Worm (Caenorhabditis elegans) whole organism, early embryonic: ENCODE measurements around the gene pcdr-1.

Experiments
- B0310.2 ChIP-seq: sonication (generic microtip); optimal IDR thresholded peaks from 2 replicates; lab custom pipeline; 2016; ENCODE audit warnings: mild to moderate bottlenecking, missing genetic modification characterization, missing compliant biosample characterization
- F13C5.2 ChIP-seq: sonication (generic microtip); optimal IDR thresholded peaks from 2 replicates; lab custom pipeline; 2017; ENCODE audit warnings: mild to moderate bottlenecking, missing genetic modification characterization, inconsistent platforms, missing compliant biosample characterization
- aly-1 ChIP-seq: sonication (generic microtip); optimal IDR thresholded peaks from 2 replicates; lab custom pipeline; 2016; ENCODE audit warnings: missing genetic modification characterization, missing compliant biosample characterization
- ama-1 ChIP-seq: fragments of 150-350 bp; optimal IDR thresholded peaks from 2 replicates; lab custom pipeline; 2014
- ceh-13 ChIP-seq: fragments of 200-800 bp; sonication (Bioruptor generic); optimal IDR thresholded peaks from 2 replicates; lab custom pipeline; 2018; ENCODE audit warnings: mild to moderate bottlenecking, missing genetic modification characterization, missing compliant biosample characterization
- ceh-36 ChIP-seq: sonication (generic microtip); optimal IDR thresholded peaks from 2 replicates; lab custom pipeline; 2016; ENCODE audit warnings: missing genetic modification characterization, inconsistent platforms, missing compliant biosample characterization
- ets-7 ChIP-seq: sonication (generic microtip); optimal IDR thresholded peaks from 2 replicates; lab custom pipeline; 2016; ENCODE audit warnings: missing genotype, missing genetic modification characterization, missing compliant biosample characterization
- flt-1 ChIP-seq: fragments of 200-800 bp; sonication (Bioruptor generic); IDR thresholded peaks from 2 replicates; pipeline ENCODE4 v1.3.6; 2022; ENCODE audit warnings: missing genetic modification characterization, missing compliant biosample characterization
- hmbx-1 ChIP-seq: sonication (generic microtip); optimal IDR thresholded peaks from 2 replicates; lab custom pipeline; 2016; ENCODE audit warnings: mild to moderate bottlenecking, missing genetic modification characterization, missing compliant biosample characterization
- hmg-4 ChIP-seq: fragments of 200-800 bp; sonication (Bioruptor generic); optimal IDR thresholded peaks from 2 replicates; lab custom pipeline; 2018; ENCODE audit warnings: mild to moderate bottlenecking, missing genetic modification characterization, missing compliant biosample characterization
- hnd-1 ChIP-seq: sonication (generic microtip); optimal IDR thresholded peaks from 2 replicates; lab custom pipeline; 2016; ENCODE audit warnings: missing genetic modification characterization, missing compliant biosample characterization
- pes-1 ChIP-seq: fragments of 200-800 bp; sonication (Bioruptor generic); IDR thresholded peaks from 2 replicates; pipeline ENCODE4 v1.3.6; 2022; ENCODE audit warnings: missing genetic modification reagents, missing genetic modification characterization, missing compliant biosample characterization
- scrt-1 ChIP-seq: fragments of 200-800 bp; sonication (Bioruptor generic); IDR thresholded peaks from 2 replicates; pipeline ENCODE4 v1.3.6; 2022; ENCODE audit warnings: missing genetic modification characterization, missing compliant biosample characterization
- sea-1 ChIP-seq: fragments of 200-800 bp; sonication (Bioruptor generic); conservative IDR thresholded peaks from 2 replicates; pipeline ENCODE4 v1.3.6; 2022; ENCODE audit warnings: missing genetic modification characterization, missing compliant biosample characterization
- tbx-11 ChIP-seq: fragments of 200-800 bp; sonication (Bioruptor generic); IDR thresholded peaks from 2 replicates; pipeline ENCODE4 v1.3.6; 2022; ENCODE audit warnings: missing genetic modification characterization, missing compliant biosample characterization
- tbx-37 ChIP-seq: fragments of 200-800 bp; sonication (Bioruptor generic); conservative IDR thresholded peaks from 2 replicates; pipeline ENCODE4 v1.3.6; 2022; ENCODE audit warnings: missing genetic modification reagents, missing genetic modification characterization, missing compliant biosample characterization
- tra-4 ChIP-seq: sonication (generic microtip); optimal IDR thresholded peaks from 2 replicates; lab custom pipeline; 2017; ENCODE audit warnings: missing genetic modification characterization, missing compliant biosample characterization

Gene pcdr-1

DNA sequence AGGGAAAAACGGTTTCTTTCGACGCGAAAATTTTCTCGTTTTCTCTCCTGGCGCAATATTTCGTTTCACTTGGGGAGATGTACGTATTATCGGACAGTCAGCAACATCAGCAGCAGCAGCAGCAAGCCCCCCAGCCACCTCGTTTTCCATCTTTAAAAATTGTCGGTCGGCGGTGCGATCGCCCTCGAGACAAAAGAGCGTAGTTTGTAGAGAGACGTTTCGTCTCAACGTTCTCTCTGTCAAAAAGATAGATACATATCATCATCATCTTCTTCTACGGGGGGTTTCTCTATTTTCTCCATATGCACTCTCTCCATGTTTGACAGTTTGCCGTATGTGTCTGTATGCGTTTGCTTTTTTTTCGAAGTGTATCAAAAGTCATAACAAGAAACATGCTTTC lies 43.0 kb downstream of the pcdr-1 start:
- TF ChIP-seq hmg-4 (GFP tag; lab: Kevin White, UChicago) (peak; percentile 30), scrt-1 (GFP tag; lab: Robert Waterston, UW) (no peak)

DNA sequence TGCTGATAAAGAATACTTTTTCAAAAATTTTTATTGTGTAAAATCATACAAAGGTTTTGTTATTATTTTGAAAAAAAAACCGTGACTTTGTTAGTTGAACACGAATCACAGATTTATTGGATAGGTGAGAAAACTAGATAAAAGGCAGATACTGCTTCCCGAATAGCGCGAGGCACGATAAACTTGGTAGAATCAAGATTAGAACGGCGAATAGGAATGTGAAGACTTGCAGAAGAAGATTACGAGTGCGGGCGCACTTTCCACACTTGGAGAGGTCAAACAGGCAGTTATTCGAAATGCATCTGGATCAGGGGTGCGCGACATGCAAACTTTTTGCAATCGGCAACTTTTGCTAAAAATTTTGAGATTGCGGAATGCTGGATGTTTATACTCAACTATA lies 46.6 kb downstream of the pcdr-1 start:
- no peak for TF ChIP-seq B0310.2 (tag; lab: Kevin White, UChicago)
- no peak for TF ChIP-seq F13C5.2
- TF ChIP-seq hmbx-1 (tag; lab: Kevin White, UChicago) = no peak
- TF ChIP-seq ceh-13 = no peak
- no peak for TF ChIP-seq hmg-4 (GFP tag; lab: Kevin White, UChicago)
- no peak for TF ChIP-seq pes-1 (GFP tag; lab: Robert Waterston, UW)
- TF ChIP-seq tbx-37 (GFP tag; lab: Robert Waterston, UW) = no peak
- TF ChIP-seq aly-1 (tag; lab: Kevin White, UChicago) = no peak
- no peak for TF ChIP-seq sea-1 (GFP tag; lab: Robert Waterston, UW)
- TF ChIP-seq tra-4 (tag; lab: Kevin White, UChicago) = no peak
- no peak for TF ChIP-seq ama-1 (lab: Kevin White, UChicago)
- TF ChIP-seq ceh-36 = no peak
- TF ChIP-seq hnd-1 (tag; lab: Kevin White, UChicago) = no peak
- TF ChIP-seq ets-7 (tag; lab: Kevin White, UChicago) = no peak
- no peak for TF ChIP-seq flt-1
- no peak for TF ChIP-seq scrt-1 (GFP tag; lab: Robert Waterston, UW)
- no peak for TF ChIP-seq tbx-11 (GFP tag; lab: Robert Waterston, UW)

DNA sequence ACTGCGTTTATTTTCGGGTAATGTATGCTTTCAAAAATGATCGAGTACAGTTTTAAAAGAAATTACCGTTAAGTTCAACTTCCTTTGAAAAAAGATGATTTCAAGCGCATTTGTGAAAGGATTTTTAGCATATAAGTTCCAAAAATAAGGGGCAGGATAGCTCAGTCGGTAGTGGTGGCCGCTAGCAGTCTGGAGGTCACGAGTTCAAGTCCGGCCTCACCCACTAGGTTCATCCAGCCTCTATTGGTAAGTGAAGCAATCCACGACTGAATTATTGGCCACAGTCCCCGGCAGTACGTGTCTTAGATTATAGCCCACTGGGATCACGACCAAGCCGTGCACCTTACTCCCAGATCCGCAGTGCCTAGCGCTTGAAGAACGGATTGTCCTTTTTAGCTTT lies 50.4 kb downstream of the pcdr-1 start:
- TF ChIP-seq B0310.2 (tag; lab: Kevin White, UChicago) (no peak), F13C5.2 (no peak), ets-7 (tag; lab: Kevin White, UChicago) (no peak), sea-1 (GFP tag; lab: Robert Waterston, UW) (no peak), hmg-4 (GFP tag; lab: Kevin White, UChicago) (no peak), ceh-13 (no peak), aly-1 (tag; lab: Kevin White, UChicago) (no peak), ama-1 (lab: Kevin White, UChicago) (no peak), tbx-37 (GFP tag; lab: Robert Waterston, UW) (no peak), ceh-36 (no peak), pes-1 (GFP tag; lab: Robert Waterston, UW) (no peak), tra-4 (tag; lab: Kevin White, UChicago) (no peak), hnd-1 (tag; lab: Kevin White, UChicago) (no peak), hmbx-1 (tag; lab: Kevin White, UChicago) (no peak), scrt-1 (GFP tag; lab: Robert Waterston, UW) (no peak), flt-1 (no peak), tbx-11 (GFP tag; lab: Robert Waterston, UW) (no peak)

- no peak for TF ChIP-seq B0310.2 (tag; lab: Kevin White, UChicago)
- TF ChIP-seq ama-1 (lab: Kevin White, UChicago) = no peak
- no peak for TF ChIP-seq hnd-1 (tag; lab: Kevin White, UChicago)
- no peak for TF ChIP-seq tra-4 (tag; lab: Kevin White, UChicago)
- no peak for TF ChIP-seq ceh-36
- TF ChIP-seq hmbx-1 (tag; lab: Kevin White, UChicago) = no peak
- TF ChIP-seq tbx-11 (GFP tag; lab: Robert Waterston, UW) = no peak
- no peak for TF ChIP-seq pes-1 (GFP tag; lab: Robert Waterston, UW)
- no peak for TF ChIP-seq hmg-4 (GFP tag; lab: Kevin White, UChicago)
- TF ChIP-seq flt-1 = no peak
- no peak for TF ChIP-seq scrt-1 (GFP tag; lab: Robert Waterston, UW)
- TF ChIP-seq ceh-13 = no peak
- TF ChIP-seq ets-7 (tag; lab: Kevin White, UChicago) = no peak
Observed at ce11 chrX:15718325-15718724, 51.8 kb downstream of the pcdr-1 start, which contains the start of gene ZK662.6. Gene ZK662.6, plus strand, starts transcription at chrX:15718625.

DNA sequence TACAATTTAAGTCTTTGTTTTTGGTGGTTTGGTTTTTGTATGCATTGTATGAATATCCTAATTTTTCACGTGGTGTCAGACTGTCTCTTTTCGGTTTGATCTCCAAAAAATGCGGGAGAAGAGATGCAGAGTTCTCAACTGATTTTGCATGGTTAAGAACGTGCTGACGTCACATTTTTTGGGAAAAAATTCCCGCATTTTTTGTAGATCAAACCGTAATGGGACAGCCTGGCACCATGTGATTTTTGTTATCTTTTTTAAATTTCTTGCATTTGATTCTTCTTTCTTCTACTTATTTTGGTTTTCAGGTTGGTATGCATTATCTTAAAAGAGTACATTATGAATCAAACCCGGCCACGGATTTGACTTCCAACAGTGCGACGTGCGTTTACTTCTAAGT lies 54.8 kb downstream of the pcdr-1 start, which contains the start of gene ZK662.5:
Gene ZK662.5 (plus strand): TSS at position 301 of the 400 bp plus-strand sequence.
- no peak for TF ChIP-seq ama-1 (lab: Kevin White, UChicago)
- TF ChIP-seq tra-4 (tag; lab: Kevin White, UChicago) = no peak
- TF ChIP-seq tbx-11 (GFP tag; lab: Robert Waterston, UW) = no peak
- TF ChIP-seq pes-1 (GFP tag; lab: Robert Waterston, UW) = no peak
- no peak for TF ChIP-seq ceh-13
- TF ChIP-seq flt-1 = no peak
- no peak for TF ChIP-seq hmbx-1 (tag; lab: Kevin White, UChicago)
- TF ChIP-seq sea-1 (GFP tag; lab: Robert Waterston, UW) = no peak
- no peak for TF ChIP-seq aly-1 (tag; lab: Kevin White, UChicago)
- TF ChIP-seq F13C5.2 = no peak
- no peak for TF ChIP-seq hnd-1 (tag; lab: Kevin White, UChicago)
- no peak for TF ChIP-seq tbx-37 (GFP tag; lab: Robert Waterston, UW)
- TF ChIP-seq B0310.2 (tag; lab: Kevin White, UChicago) = no peak
- no peak for TF ChIP-seq hmg-4 (GFP tag; lab: Kevin White, UChicago)
- no peak for TF ChIP-seq scrt-1 (GFP tag; lab: Robert Waterston, UW)
- no peak for TF ChIP-seq ceh-36
